Worm (Caenorhabditis elegans) whole organism, L1 larva: Measurements from ENCODE around the gene gsnl-1.

Source experiments
- C16A3.4 ChIP-seq: fragments of 150-350 bp; optimal IDR thresholded peaks from 2 replicates; lab custom pipeline; 2014; ENCODE audit warnings: missing biosample characterization, missing genetic modification characterization
- F16B12.6 ChIP-seq: fragments of 150-350 bp; optimal IDR thresholded peaks from 2 replicates; lab custom pipeline; 2014; ENCODE audit warnings: missing biosample characterization, missing genetic modification characterization
- aha-1 ChIP-seq: fragments of 150-350 bp; optimal IDR thresholded peaks from 2 replicates; lab custom pipeline; 2014; ENCODE audit warnings: missing biosample characterization, missing genetic modification characterization
- alr-1 ChIP-seq: fragments of 200-800 bp; sonication (Bioruptor generic); optimal IDR thresholded peaks from 2 replicates; lab custom pipeline; 2018; ENCODE audit warnings: borderline replicate concordance, mild to moderate bottlenecking, missing genetic modification characterization, missing compliant biosample characterization
- ama-1 ChIP-seq: fragments of 150-350 bp; optimal IDR thresholded peaks from 2 replicates; lab custom pipeline; 2014
- ceh-8 ChIP-seq: fragments of 200-800 bp; sonication (Bioruptor generic); optimal IDR thresholded peaks from 2 replicates; lab custom pipeline; 2018; ENCODE audit warnings: mild to moderate bottlenecking, missing genetic modification characterization, moderate library complexity, missing compliant biosample characterization
- ceh-82 ChIP-seq, 3 experiments: fragments of 150-350 bp in 1 of 3; sonication (generic microtip) in 2 of 3; optimal IDR thresholded peaks; 2 replicates each; lab custom pipeline; 2014 to 2017; ENCODE audit warnings: missing biosample characterization in 3 of 3, missing genetic modification characterization in 3 of 3
- ceh-88 ChIP-seq: fragments of 200-800 bp; sonication (Bioruptor generic); IDR thresholded peaks from 2 replicates; pipeline ENCODE4 v1.3.6; 2022; ENCODE audit warnings: missing genetic modification characterization, missing compliant biosample characterization
- ceh-90 ChIP-seq: sonication (generic microtip); optimal IDR thresholded peaks from 2 replicates; lab custom pipeline; 2016; ENCODE audit warnings: missing genetic modification characterization, missing compliant biosample characterization
- ces-1 ChIP-seq: fragments of 150-350 bp; optimal IDR thresholded peaks from 2 replicates; lab custom pipeline; 2014; ENCODE audit warnings: missing biosample characterization, missing genetic modification reagents, missing genetic modification characterization
- dpl-1 ChIP-seq, 3 experiments: fragments of 150-350 bp in 2 of 3; sonication (generic microtip) in 1 of 3; optimal IDR thresholded peaks; 2 replicates each; lab custom pipeline; 2014 to 2017; ENCODE audit warnings: missing biosample characterization in 3 of 3, missing genetic modification characterization in 3 of 3, missing genetic modification reagents in 3 of 3
- efl-3 ChIP-seq: fragments of 200-800 bp; sonication (Bioruptor generic); optimal IDR thresholded peaks from 2 replicates; lab custom pipeline; 2018; ENCODE audit warnings: mild to moderate bottlenecking, missing genetic modification characterization, missing compliant biosample characterization
- ets-5 ChIP-seq: fragments of 200-800 bp; sonication (Bioruptor generic); IDR thresholded peaks from 2 replicates; pipeline ENCODE4 v1.3.6; 2022; ENCODE audit warnings: missing genetic modification characterization, missing compliant biosample characterization
- fkh-10 ChIP-seq: sonication (generic microtip); optimal IDR thresholded peaks from 2 replicates; lab custom pipeline; 2017; ENCODE audit warnings: missing biosample characterization, missing genetic modification reagents, missing genetic modification characterization
- fkh-4 ChIP-seq: sonication (generic microtip); optimal IDR thresholded peaks from 2 replicates; lab custom pipeline; 2016; ENCODE audit warnings: missing compliant biosample characterization, missing genetic modification characterization, borderline replicate concordance
- fos-1 ChIP-seq: fragments of 150-350 bp; optimal IDR thresholded peaks from 2 replicates; lab custom pipeline; 2014; ENCODE audit warnings: missing biosample characterization, missing genetic modification characterization
- hlh-4 ChIP-seq: sonication (generic microtip); optimal IDR thresholded peaks from 2 replicates; lab custom pipeline; 2016; ENCODE audit warnings: mild to moderate bottlenecking, missing genetic modification characterization, missing compliant biosample characterization
- hpl-2 ChIP-seq: fragments of 150-350 bp; optimal IDR thresholded peaks from 2 replicates; lab custom pipeline; 2014; ENCODE audit warnings: missing biosample characterization, missing genetic modification reagents, missing genetic modification characterization
- irx-1 ChIP-seq: sonication (generic microtip); optimal IDR thresholded peaks from 2 replicates; lab custom pipeline; 2016; ENCODE audit warnings: missing genetic modification characterization, missing compliant biosample characterization
- jun-1 ChIP-seq: fragments of 150-350 bp; optimal IDR thresholded peaks from 2 replicates; lab custom pipeline; 2014; ENCODE audit warnings: missing biosample characterization, missing genetic modification reagents, missing genetic modification characterization
- lin-15B ChIP-seq: fragments of 150-350 bp; sonication (generic microtip); optimal IDR thresholded peaks from 3 replicates; lab custom pipeline; 2014; ENCODE audit warnings: missing biosample characterization, missing genetic modification characterization
- lir-3 ChIP-seq: sonication (generic microtip); optimal IDR thresholded peaks from 2 replicates; lab custom pipeline; 2016; ENCODE audit warnings: mild to moderate bottlenecking, missing genetic modification characterization, moderate library complexity, missing compliant biosample characterization; ENCODE audit not compliant: poor library complexity
- lsy-2 ChIP-seq, 2 experiments: fragments of 150-350 bp; optimal IDR thresholded peaks; 2 replicates each; lab custom pipeline; 2014; ENCODE audit warnings: missing biosample characterization in 2 of 2, missing genetic modification characterization in 2 of 2
- mab-9 ChIP-seq: fragments of 200-800 bp; sonication (Bioruptor generic); IDR thresholded peaks from 2 replicates; pipeline ENCODE4 v1.3.6; 2022; ENCODE audit warnings: missing genetic modification reagents, missing genetic modification characterization, missing compliant biosample characterization
- mdl-1 ChIP-seq, 2 experiments: fragments of 150-350 bp; optimal IDR thresholded peaks; 2 replicates each; lab custom pipeline; 2014 to 2017; ENCODE audit warnings: missing biosample characterization in 2 of 2, missing genetic modification characterization in 2 of 2, inconsistent platforms in 1 of 2
- mef-2 ChIP-seq: fragments of 150-350 bp; optimal IDR thresholded peaks from 2 replicates; lab custom pipeline; 2014; ENCODE audit warnings: missing biosample characterization, missing genetic modification characterization
- mep-1 ChIP-seq: fragments of 150-350 bp; optimal IDR thresholded peaks from 2 replicates; lab custom pipeline; 2014; ENCODE audit warnings: missing biosample characterization, missing genetic modification characterization
- nhr-19 ChIP-seq: fragments of 200-800 bp; sonication (Bioruptor generic); conservative IDR thresholded peaks from 2 replicates; pipeline ENCODE4 v1.3.6; 2022; ENCODE audit warnings: missing genetic modification characterization, missing compliant biosample characterization
- nhr-20 ChIP-seq: sonication (generic microtip); optimal IDR thresholded peaks from 2 replicates; lab custom pipeline; 2016; ENCODE audit warnings: mild to moderate bottlenecking, missing genetic modification characterization, missing compliant biosample characterization
- nhr-237 ChIP-seq: fragments of 150-350 bp; optimal IDR thresholded peaks from 2 replicates; lab custom pipeline; 2014; ENCODE audit warnings: missing biosample characterization, missing genetic modification characterization
- nhr-47 ChIP-seq: sonication (generic microtip); optimal IDR thresholded peaks from 2 replicates; lab custom pipeline; 2016; ENCODE audit warnings: mild to moderate bottlenecking, missing genetic modification characterization, moderate library complexity, missing compliant biosample characterization
- nhr-71 ChIP-seq: sonication (generic microtip); optimal IDR thresholded peaks from 2 replicates; lab custom pipeline; 2016; ENCODE audit warnings: mild to moderate bottlenecking, missing genetic modification characterization, moderate library complexity, missing compliant biosample characterization
- nhr-84 ChIP-seq: sonication (generic microtip); optimal IDR thresholded peaks from 2 replicates; lab custom pipeline; 2017; ENCODE audit warnings: missing biosample characterization, missing genetic modification characterization
- nhr-85 ChIP-seq: sonication (generic microtip); peaks from one replicate; lab custom pipeline; 2016; ENCODE audit warnings: missing genetic modification characterization, inconsistent platforms, missing compliant biosample characterization
- nhr-90 ChIP-seq: sonication (generic microtip); optimal IDR thresholded peaks from 2 replicates; lab custom pipeline; 2016; ENCODE audit warnings: mild to moderate bottlenecking, missing genetic modification characterization, missing compliant biosample characterization; ENCODE audit not compliant: poor library complexity
- pqm-1 ChIP-seq: sonication (generic microtip); optimal IDR thresholded peaks from 3 replicates; lab custom pipeline; 2017; ENCODE audit warnings: missing biosample characterization, missing genetic modification characterization
- rnt-1 ChIP-seq: sonication (generic microtip); optimal IDR thresholded peaks from 2 replicates; lab custom pipeline; 2016; ENCODE audit warnings: mild to moderate bottlenecking, missing genetic modification characterization, moderate library complexity, missing compliant biosample characterization
- snu-23 ChIP-seq: sonication (generic microtip); optimal IDR thresholded peaks from 2 replicates; lab custom pipeline; 2016; ENCODE audit warnings: missing genetic modification characterization, missing compliant biosample characterization
- sup-37 ChIP-seq: fragments of 200-800 bp; sonication (Bioruptor generic); optimal IDR thresholded peaks from 2 replicates; lab custom pipeline; 2018; ENCODE audit warnings: mild to moderate bottlenecking, missing genetic modification characterization, missing compliant biosample characterization
- swsn-7 ChIP-seq: sonication (generic microtip); optimal IDR thresholded peaks from 2 replicates; lab custom pipeline; 2016; ENCODE audit warnings: missing genetic modification characterization, missing compliant biosample characterization
- tbx-2 ChIP-seq: sonication (generic microtip); optimal IDR thresholded peaks from 2 replicates; lab custom pipeline; 2016; ENCODE audit warnings: missing genetic modification characterization, missing compliant biosample characterization
- tlp-1 ChIP-seq: fragments of 150-350 bp; optimal IDR thresholded peaks from 2 replicates; lab custom pipeline; 2014; ENCODE audit warnings: missing biosample characterization, missing genetic modification characterization
- unc-130 ChIP-seq: fragments of 150-350 bp; optimal IDR thresholded peaks from 2 replicates; lab custom pipeline; 2017; ENCODE audit warnings: missing biosample characterization, missing genetic modification characterization, inconsistent platforms
- unc-30 ChIP-seq: sonication (generic microtip); optimal IDR thresholded peaks from 2 replicates; lab custom pipeline; 2017; ENCODE audit warnings: missing biosample characterization, missing genetic modification characterization
- unc-62 ChIP-seq: fragments of 150-350 bp; optimal IDR thresholded peaks from 2 replicates; lab custom pipeline; 2014; ENCODE audit warnings: missing biosample characterization, missing genetic modification reagents, missing genetic modification characterization
- unc-86 ChIP-seq: sonication (generic microtip); optimal IDR thresholded peaks from 2 replicates; lab custom pipeline; 2016; ENCODE audit warnings: missing genetic modification characterization, missing compliant biosample characterization
- unc-98 ChIP-seq: fragments of 200-800 bp; sonication (Bioruptor generic); IDR thresholded peaks from 2 replicates; pipeline ENCODE4 v1.3.6; 2022; ENCODE audit warnings: missing genetic modification characterization, missing compliant biosample characterization
- vab-15 ChIP-seq: sonication (generic microtip); optimal IDR thresholded peaks from 2 replicates; lab custom pipeline; 2017; ENCODE audit warnings: missing genotype, mild to moderate bottlenecking, missing genetic modification characterization, missing compliant biosample characterization
- xbp-1 ChIP-seq: sonication (generic microtip); optimal IDR thresholded peaks from 2 replicates; lab custom pipeline; 2016; ENCODE audit warnings: missing genetic modification characterization, missing compliant biosample characterization
- zag-1 ChIP-seq: fragments of 150-350 bp; optimal IDR thresholded peaks from 2 replicates; lab custom pipeline; 2014; ENCODE audit warnings: missing biosample characterization, missing genetic modification characterization
- zip-4 ChIP-seq: fragments of 200-800 bp; sonication (Bioruptor generic); optimal IDR thresholded peaks from 2 replicates; lab custom pipeline; 2018; ENCODE audit warnings: mild to moderate bottlenecking, missing genetic modification characterization, moderate library complexity, missing compliant biosample characterization
- ztf-11 ChIP-seq, 2 experiments: sonication (generic microtip); optimal IDR thresholded peaks; 2 replicates each; lab custom pipeline; 2016 to 2017; ENCODE audit warnings: missing genetic modification characterization in 2 of 2, missing biosample characterization in 1 of 2, missing compliant biosample characterization in 1 of 2
- ztf-4 ChIP-seq: fragments of 150-350 bp; optimal IDR thresholded peaks from 2 replicates; lab custom pipeline; 2014; ENCODE audit warnings: missing biosample characterization, missing genetic modification characterization

gsnl-1 gene

DNA sequence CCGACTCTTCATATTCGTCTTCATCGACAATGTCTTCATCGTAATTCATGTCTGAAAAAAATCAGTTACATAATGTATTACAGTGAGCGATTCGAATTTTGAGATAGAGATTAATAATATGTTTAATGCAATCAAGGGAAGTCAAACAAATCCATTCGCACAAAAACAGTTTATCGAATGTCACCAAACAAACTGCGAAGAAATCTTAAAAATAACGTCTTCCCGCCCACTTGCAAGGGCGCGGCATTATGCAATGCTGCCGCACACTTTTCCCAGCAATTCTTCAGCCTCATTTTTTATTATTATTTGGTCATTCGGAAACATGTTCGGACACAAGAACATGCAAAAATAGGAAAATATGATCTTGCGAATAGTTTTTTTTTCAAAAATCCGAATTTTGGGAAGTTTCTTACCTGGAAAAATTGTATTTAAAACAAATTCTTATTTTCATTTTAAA, 47.4 kb downstream of the gsnl-1 start, which contains the start of gene mdf-1 (continued):
- TF ChIP-seq mep-1 (tag; lab: Kevin White, UChicago) (peak; percentile 26), hpl-2 (GFP tag; lab: Kevin White, UChicago) (no peak), ztf-4 (peak; percentile 24), alr-1 (no peak), unc-130 (tag; lab: Kevin White, UChicago) (peak; percentile 58), nhr-19 (peak; percentile 49), ceh-90 (no peak), tlp-1 (no peak), ceh-8 (GFP tag; lab: Kevin White, UChicago) (peak; percentile 34), swsn-7 (tag; lab: Kevin White, UChicago) (peak; percentile 67), lin-15B (tag; lab: Kevin White, UChicago) (peak; percentile 65), ces-1 (no peak), F16B12.6 (tag; lab: Kevin White, UChicago) (peak; percentile 10), dpl-1 (GFP tag; optimal IDR thresholded peaks at IDR 0.05; lab: Kevin White, UChicago) (peak; percentile 85 to 93 (median 89)), zag-1 (tag; lab: Kevin White, UChicago) (no peak), xbp-1 (tag; lab: Kevin White, UChicago) (peak; percentile 60), zip-4 (no peak), fkh-10 (no peak), unc-62 (GFP tag; lab: Kevin White, UChicago) (no peak), hlh-4 (tag; lab: Kevin White, UChicago) (no peak), unc-86 (tag; lab: Kevin White, UChicago) (peak; percentile 32), mab-9 (no peak), mdl-1 (tag; optimal IDR thresholded peaks at IDR 0.05; lab: Kevin White, UChicago) (peak in 1 of 2 experiments; percentile 45), nhr-84 (tag; lab: Kevin White, UChicago) (no peak), lir-3 (tag; lab: Kevin White, UChicago) (peak; percentile 57), vab-15 (tag; lab: Kevin White, UChicago) (no peak), tbx-2 (tag; lab: Kevin White, UChicago) (peak; percentile 60), pqm-1 (tag; lab: Kevin White, UChicago) (no peak), snu-23 (peak; percentile 79), fkh-4 (no peak), lsy-2 (tag; optimal IDR thresholded peaks at IDR 0.05; lab: Kevin White, UChicago) (peak; percentile 59 to 81), C16A3.4 (tag; lab: Kevin White, UChicago) (peak; percentile 85), efl-3 (no peak), nhr-20 (tag; lab: Kevin White, UChicago) (peak; percentile 75), nhr-71 (tag; lab: Kevin White, UChicago) (peak; percentile 80), unc-98 (no peak), ceh-82 (tag; optimal IDR thresholded peaks at IDR 0.05; lab: Kevin White, UChicago) (peak; percentile 14 to 68 (median 43)), nhr-90 (peak; percentile 68)

DNA sequence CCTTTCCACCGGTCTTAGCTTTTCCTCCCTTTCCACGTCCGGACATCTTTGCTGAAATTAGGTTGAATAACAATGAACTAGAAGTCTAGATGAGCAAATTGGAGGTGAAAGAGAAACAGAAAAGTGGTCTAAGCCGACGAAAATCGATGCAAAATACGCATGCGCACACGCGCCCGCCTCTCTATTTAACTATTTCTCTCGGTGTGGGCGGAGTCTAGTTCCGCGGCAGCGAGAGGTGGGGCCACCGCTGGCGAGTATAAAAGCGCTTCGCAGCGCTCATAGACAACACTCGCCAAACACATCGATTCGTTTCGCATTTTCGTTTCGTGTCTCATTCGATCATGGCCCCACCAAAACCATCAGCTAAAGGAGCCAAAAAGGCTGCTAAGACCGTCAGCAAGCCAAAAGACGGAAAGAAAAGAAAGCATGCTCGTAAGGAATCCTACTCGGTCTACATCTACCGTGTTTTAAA, 48.4 kb downstream of the gsnl-1 start, which contains the start of the genes his-35 and his-41:
Gene his-35 (minus strand): TSS at position 51 of the 472 bp plus-strand sequence.
Gene his-41 (plus strand): TSS at position 299 of the 472 bp plus-strand sequence.
- no peak for TF ChIP-seq C16A3.4 (tag; lab: Kevin White, UChicago)
- no peak for TF ChIP-seq unc-30 (tag; lab: Kevin White, UChicago)
- TF ChIP-seq nhr-90: peak; percentile 45
- peak in 1 of 2 experiments; percentile 43 for TF ChIP-seq ztf-11 (tag; optimal IDR thresholded peaks at IDR 0.05; lab: Kevin White, UChicago)
- TF ChIP-seq jun-1 (tag; lab: Kevin White, UChicago): peak; percentile 72
- peak; percentile 69 for TF ChIP-seq tbx-2 (tag; lab: Kevin White, UChicago)
- peak; percentile 67 for TF ChIP-seq nhr-19
- peak; percentile 60 for TF ChIP-seq ama-1 (lab: Kevin White, UChicago)
- TF ChIP-seq rnt-1 (tag; lab: Kevin White, UChicago): peak; percentile 42
- peak; percentile 55 for TF ChIP-seq irx-1 (tag; lab: Kevin White, UChicago)
- TF ChIP-seq ceh-88 (GFP tag; lab: Robert Waterston, UW): 0 out of 2 replicates have a peak, but pooled peaks have one; percentile 10
- TF ChIP-seq ceh-90: no peak
- TF ChIP-seq sup-37: peak; percentile 16
- TF ChIP-seq zip-4: peak; percentile 42
- TF ChIP-seq ets-5 (GFP tag; lab: Robert Waterston, UW): no peak
- TF ChIP-seq fos-1: peak; percentile 24
- no peak for TF ChIP-seq unc-62 (GFP tag; lab: Kevin White, UChicago)
- TF ChIP-seq nhr-85 (tag; lab: Kevin White, UChicago): no peak
- TF ChIP-seq nhr-237 (tag; lab: Kevin White, UChicago): no peak
- TF ChIP-seq xbp-1 (tag; lab: Kevin White, UChicago): peak; percentile 74
- TF ChIP-seq hlh-4 (tag; lab: Kevin White, UChicago): no peak
- peak; percentile 87 for TF ChIP-seq nhr-47 (tag; lab: Kevin White, UChicago)
- no peak for TF ChIP-seq mef-2
- TF ChIP-seq aha-1 (tag; lab: Kevin White, UChicago): no peak
- peak; percentile 33 to 47 for TF ChIP-seq lsy-2 (tag; optimal IDR thresholded peaks at IDR 0.05; lab: Kevin White, UChicago)
